Worm (Caenorhabditis elegans) whole organism, young adult: ENCODE results near the gene Y49E10.16.

Experiments used
- B0019.2 ChIP-seq: fragments of 200-800 bp; sonication (Bioruptor generic); conservative IDR thresholded peaks from 2 replicates; pipeline ENCODE4 v1.3.6; 2022; ENCODE audit warnings: missing genetic modification reagents, missing genetic modification characterization, missing compliant biosample characterization
- B0261.1 ChIP-seq: sonication (generic microtip); optimal IDR thresholded peaks from 2 replicates; lab custom pipeline; 2016; ENCODE audit warnings: mild to moderate bottlenecking, missing genetic modification characterization, moderate library complexity, missing compliant biosample characterization
- D2030.7 ChIP-seq: fragments of 200-800 bp; sonication (Bioruptor generic); IDR thresholded peaks from 2 replicates; pipeline ENCODE4 v1.3.6; 2022; ENCODE audit warnings: missing genetic modification reagents, missing genetic modification characterization, missing compliant biosample characterization
- F10E7.11 ChIP-seq: sonication (generic microtip); optimal IDR thresholded peaks from 2 replicates; lab custom pipeline; 2017; ENCODE audit warnings: mild to moderate bottlenecking, missing genetic modification characterization, moderate library complexity, missing compliant biosample characterization
- F33H1.4 ChIP-seq: fragments of 200-800 bp; sonication (Bioruptor generic); IDR thresholded peaks from 2 replicates; pipeline ENCODE4 v1.3.6; 2022; ENCODE audit warnings: missing genetic modification reagents, missing genetic modification characterization, missing compliant biosample characterization
- F49E8.2 ChIP-seq: sonication (generic microtip); optimal IDR thresholded peaks from 3 replicates; lab custom pipeline; 2017; ENCODE audit warnings: missing genetic modification characterization, mild to moderate bottlenecking, missing compliant biosample characterization, antibody characterized with exemption, moderate library complexity; ENCODE audit not compliant: insufficient read depth
- T26A5.8 ChIP-seq: sonication (generic microtip); optimal IDR thresholded peaks from 2 replicates; lab custom pipeline; 2016; ENCODE audit warnings: missing genetic modification characterization, missing compliant biosample characterization
- Y53F4B.3 ChIP-seq: fragments of 200-800 bp; sonication (Bioruptor generic); IDR thresholded peaks from 2 replicates; pipeline ENCODE4 v1.3.6; 2022; ENCODE audit warnings: missing genetic modification reagents, missing genetic modification characterization, missing compliant biosample characterization
- Y53G8AR.9 ChIP-seq: fragments of 200-800 bp; sonication (Bioruptor generic); conservative IDR thresholded peaks from 2 replicates; pipeline ENCODE4 v1.3.6; 2022; ENCODE audit warnings: missing genetic modification reagents, missing genetic modification characterization, missing compliant biosample characterization
- ZK185.1 ChIP-seq: sonication (generic microtip); optimal IDR thresholded peaks from 2 replicates; lab custom pipeline; 2016; ENCODE audit warnings: mild to moderate bottlenecking, missing genetic modification characterization, missing compliant biosample characterization; ENCODE audit not compliant: poor library complexity, severe bottlenecking
- ama-1 ChIP-seq, 3 experiments: fragments of 150-350 bp in 1 of 3; sonication (generic microtip) in 2 of 3; optimal IDR thresholded peaks; 2 replicates each; lab custom pipeline; 2014 to 2018; ENCODE audit warnings: missing biosample characterization in 2 of 3, missing genetic modification characterization in 2 of 3, missing genetic modification reagents in 2 of 3
- atf-7 ChIP-seq: sonication (generic microtip); optimal IDR thresholded peaks from 2 replicates; lab custom pipeline; 2017; ENCODE audit warnings: mild to moderate bottlenecking, missing genetic modification characterization, missing compliant biosample characterization
- attf-6 ChIP-seq: fragments of 200-800 bp; sonication (Bioruptor generic); IDR thresholded peaks from 2 replicates; pipeline ENCODE4 v1.3.6; 2022; ENCODE audit warnings: missing genetic modification reagents, missing genetic modification characterization, missing compliant biosample characterization
- ccch-3 ChIP-seq: fragments of 200-800 bp; sonication (Bioruptor generic); optimal IDR thresholded peaks from 2 replicates; lab custom pipeline; 2018; ENCODE audit warnings: mild to moderate bottlenecking, missing genetic modification characterization, missing compliant biosample characterization
- ceh-40 ChIP-seq: fragments of 200-800 bp; sonication (Bioruptor generic); IDR thresholded peaks from 2 replicates; pipeline ENCODE4 v1.3.6; 2022; ENCODE audit warnings: missing genetic modification characterization, missing compliant biosample characterization
- die-1 ChIP-seq: sonication (generic microtip); optimal IDR thresholded peaks from 2 replicates; lab custom pipeline; 2016; ENCODE audit warnings: missing genotype, mild to moderate bottlenecking, missing genetic modification characterization, missing compliant biosample characterization
- efl-1 ChIP-seq: fragments of 150-350 bp; optimal IDR thresholded peaks from 2 replicates; lab custom pipeline; 2014; ENCODE audit warnings: missing biosample characterization, missing genetic modification reagents, missing genetic modification characterization
- him-1 ChIP-seq: sonication (generic microtip); optimal IDR thresholded peaks from 2 replicates; lab custom pipeline; 2016; ENCODE audit warnings: missing genotype, missing genetic modification reagents, missing genetic modification characterization, missing compliant biosample characterization
- hmg-1.2 ChIP-seq: fragments of 200-800 bp; sonication (Bioruptor generic); IDR thresholded peaks from 2 replicates; pipeline ENCODE4 v1.3.6; 2022; ENCODE audit warnings: missing genetic modification reagents, missing genetic modification characterization, missing compliant biosample characterization
- hsf-1 ChIP-seq: fragments of 200-800 bp; sonication (Bioruptor generic); IDR thresholded peaks from 2 replicates; pipeline ENCODE4 v1.3.6; 2022; ENCODE audit warnings: missing genetic modification reagents, missing genetic modification characterization, missing compliant biosample characterization
- let-526 ChIP-seq: fragments of 200-800 bp; sonication (Bioruptor generic); IDR thresholded peaks from 2 replicates; pipeline ENCODE4 v1.3.6; 2022; ENCODE audit warnings: missing genetic modification reagents, missing genetic modification characterization, missing compliant biosample characterization
- madf-8 ChIP-seq: fragments of 200-800 bp; sonication (Bioruptor generic); conservative IDR thresholded peaks from 2 replicates; pipeline ENCODE4 v1.3.6; 2022; ENCODE audit warnings: missing genetic modification reagents, missing genetic modification characterization, missing compliant biosample characterization
- nfya-2 ChIP-seq: fragments of 200-800 bp; sonication (Bioruptor generic); IDR thresholded peaks from 2 replicates; pipeline ENCODE4 v1.3.6; 2022; ENCODE audit warnings: missing genetic modification reagents, missing genetic modification characterization, missing compliant biosample characterization
- nhr-90 ChIP-seq: sonication (generic microtip); optimal IDR thresholded peaks from 2 replicates; lab custom pipeline; 2016; ENCODE audit warnings: missing genotype, mild to moderate bottlenecking, missing genetic modification characterization, missing compliant biosample characterization
- repo-1 ChIP-seq: sonication (generic microtip); optimal IDR thresholded peaks from 2 replicates; lab custom pipeline; 2017; ENCODE audit warnings: mild to moderate bottlenecking, missing genetic modification characterization, missing compliant biosample characterization
- rpc-1 ChIP-seq, 2 experiments: fragments of 150-350 bp in 1 of 2; sonication (generic microtip) in 1 of 2; optimal IDR thresholded peaks; 2 replicates each; lab custom pipeline; 2014 to 2018; ENCODE audit warnings: missing biosample characterization in 1 of 2, missing genetic modification characterization in 1 of 2, missing genetic modification reagents in 1 of 2, missing genotype in 1 of 2
- snpc-1.1 ChIP-seq: sonication (generic microtip); optimal IDR thresholded peaks from 2 replicates; lab custom pipeline; 2017; ENCODE audit warnings: missing genetic modification characterization, mild to moderate bottlenecking, missing compliant biosample characterization, antibody characterized with exemption, moderate library complexity, missing genotype, missing genetic modification reagents; ENCODE audit not compliant: insufficient read depth
- snpc-3.4 ChIP-seq: sonication (generic microtip); optimal IDR thresholded peaks from 2 replicates; lab custom pipeline; 2017; ENCODE audit warnings: missing genetic modification characterization, mild to moderate bottlenecking, missing compliant biosample characterization, antibody characterized with exemption, moderate library complexity, missing genotype, missing genetic modification reagents
- ztf-28 ChIP-seq: fragments of 200-800 bp; sonication (Bioruptor generic); IDR thresholded peaks from 2 replicates; pipeline ENCODE4 v1.3.6; 2022; ENCODE audit warnings: missing genetic modification reagents, missing genetic modification characterization, missing compliant biosample characterization

Gene Y49E10.16

ce11 chrIII:12456801-12457647 is 26.7 kb downstream of the Y49E10.16 start, which contains the start of the genes scav-3 and Y49E10.21 (continued):
- TF ChIP-seq snpc-3.4 (tag; lab: Kevin White, UChicago) (no peak), let-526 (GFP tag; lab: Robert Waterston, UW) (no peak), nhr-90 (tag; lab: Kevin White, UChicago) (no peak)
- TF ChIP-seq, all 124 proteins: peak for 17

ce11 chrIII:12458970-12459369 is 28.7 kb downstream of the Y49E10.16 start:
- no peak for TF ChIP-seq hsf-1 (GFP tag; lab: Robert Waterston, UW)
- TF ChIP-seq F49E8.2: no peak
- TF ChIP-seq him-1 (tag; lab: Kevin White, UChicago): no peak
- TF ChIP-seq nfya-2 (GFP tag; lab: Robert Waterston, UW): no peak
- TF ChIP-seq D2030.7: no peak
- no peak for TF ChIP-seq repo-1 (tag; lab: Kevin White, UChicago)
- no peak for TF ChIP-seq ztf-28
- no peak for TF ChIP-seq ama-1 (optimal IDR thresholded peaks at IDR 0.05; lab: Kevin White, UChicago)
- TF ChIP-seq ama-1 (GFP tag; optimal IDR thresholded peaks at IDR 0.05; lab: Kevin White, UChicago): no peak
- no peak for TF ChIP-seq F33H1.4 (GFP tag; lab: Robert Waterston, UW)
- TF ChIP-seq B0019.2 (GFP tag; lab: Robert Waterston, UW): no peak

ce11 chrIII:12466310-12466709 is 36.0 kb downstream of the Y49E10.16 start, which contains the start of gene pstk-1:
TSS of gene pstk-1 (plus strand) at chrIII:12466610.
- TF ChIP-seq hmg-1.2: no peak
- TF ChIP-seq Y53G8AR.9 (GFP tag; lab: Robert Waterston, UW): no peak
- TF ChIP-seq ceh-40 (GFP tag; lab: Robert Waterston, UW): no peak
- TF ChIP-seq ZK185.1 (tag; lab: Kevin White, UChicago): no peak
- no peak for TF ChIP-seq die-1 (tag; lab: Kevin White, UChicago)
- TF ChIP-seq efl-1 (GFP tag; lab: Kevin White, UChicago): no peak
- TF ChIP-seq B0019.2 (GFP tag; lab: Robert Waterston, UW): no peak
- no peak for TF ChIP-seq atf-7 (tag; lab: Kevin White, UChicago)

ce11 chrIII:12468869-12469268 is 38.6 kb downstream of the Y49E10.16 start, which contains the start of gene Y49E10.29:
TSS of gene Y49E10.29 (plus strand) at chrIII:12469169.
- TF ChIP-seq T26A5.8 (tag; lab: Kevin White, UChicago) (no peak), Y53F4B.3 (GFP tag; lab: Robert Waterston, UW) (no peak), B0261.1 (tag; lab: Kevin White, UChicago) (no peak), F10E7.11 (no peak), ama-1 (optimal IDR thresholded peaks at IDR 0.05; lab: Kevin White, UChicago) (no peak), ama-1 (GFP tag; optimal IDR thresholded peaks at IDR 0.05; lab: Kevin White, UChicago) (no peak), hsf-1 (GFP tag; lab: Robert Waterston, UW) (no peak), madf-8 (no peak), ztf-28 (no peak), attf-6 (GFP tag; lab: Robert Waterston, UW) (no peak), F33H1.4 (GFP tag; lab: Robert Waterston, UW) (no peak), snpc-1.1 (tag; lab: Kevin White, UChicago) (no peak), rpc-1 (optimal IDR thresholded peaks at IDR 0.05; lab: Kevin White, UChicago) (no peak), rpc-1 (tag; optimal IDR thresholded peaks at IDR 0.05; lab: Kevin White, UChicago) (no peak), snpc-3.4 (tag; lab: Kevin White, UChicago) (no peak), ccch-3 (no peak)
